Fruit fly (Drosophila melanogaster): ENCODE data around the gene HP4.

The HP4 gene

dm6 chr3L:7958083-7958482 is 17.9 kb downstream of the HP4 start:
- TF ChIP-seq CG10979 (tag; optimal IDR thresholded peaks at IDR 0.05) (peak; percentile 45), CG17385 (GFP tag; optimal IDR thresholded peaks at IDR 0.05) (peak; percentile 16), CG17829 (tag; optimal IDR thresholded peaks at IDR 0.05) (peak; percentile 10), ind (GFP tag; optimal IDR thresholded peaks at IDR 0.05) (peak; percentile 9), dmrt11E (tag; optimal IDR thresholded peaks at IDR 0.05) (peak; percentile 57), Oli (tag; optimal IDR thresholded peaks at IDR 0.05) (peak; percentile 28), ci (GFP tag; IDR thresholded peaks at IDR 0.05) (peak; percentile 49; the same call in 1 of the 3 replicates), CG7839 (tag; optimal IDR thresholded peaks at IDR 0.05) (peak; percentile 28), slou (GFP tag; optimal IDR thresholded peaks at IDR 0.05) (no peak), CG11504 (tag; optimal IDR thresholded peaks at IDR 0.05) (peak; percentile 29), CG18262 (tag; optimal IDR thresholded peaks at IDR 0.05) (peak; percentile 54), sens (GFP tag) (peak; percentile 78), vvl (GFP tag; IDR thresholded peaks at IDR 0.05) (peak; percentile 39; the same call in 1 of the 2 replicates), Chrac-16 (GFP tag; optimal IDR thresholded peaks at IDR 0.05) (peak; percentile 12), CG17612 (GFP tag; IDR thresholded peaks at IDR 0.05) (no peak), Trl (optimal IDR thresholded peaks at IDR 0.05) (no peak), Trl (GFP tag; optimal IDR thresholded peaks at IDR 0.05) (no peak), CG8765 (GFP tag; IDR thresholded peaks at IDR 0.05) (no peak), Stat92E (GFP tag; optimal IDR thresholded peaks at IDR 0.05) (no peak), Hr78 (GFP tag; optimal IDR thresholded peaks at IDR 0.05) (no peak), CG9727 (GFP tag; optimal IDR thresholded peaks at IDR 0.05) (peak; percentile 17), lola (GFP tag; optimal IDR thresholded peaks at IDR 0.05) (peak in 1 of 3 experiments; percentile 48), CG1603 (tag; optimal IDR thresholded peaks at IDR 0.05) (peak; percentile 9), jing (GFP tag; optimal IDR thresholded peaks at IDR 0.05) (no peak), CG11093 (GFP tag; IDR thresholded peaks at IDR 0.05) (no peak), D19A (tag; optimal IDR thresholded peaks at IDR 0.05) (peak; percentile 12), gsb (GFP tag; IDR thresholded peaks at IDR 0.05) (no peak), Med (GFP tag) (peak; percentile 6), PHDP (tag; optimal IDR thresholded peaks at IDR 0.05) (no peak), zen (tag; optimal IDR thresholded peaks at IDR 0.05) (peak; percentile 32), az2 (GFP tag; optimal IDR thresholded peaks at IDR 0.05) (peak; percentile 33), Bgb (GFP tag; IDR thresholded peaks at IDR 0.05; ENCODE audit: partially characterized antibody) (no peak), Xrp1 (GFP tag; IDR thresholded peaks at IDR 0.05) (peak; percentile 59), D19B (GFP tag; optimal IDR thresholded peaks at IDR 0.05) (peak; percentile 49), Ada2b (GFP tag; IDR thresholded peaks at IDR 0.05) (0 out of 2 replicates have a peak, but pooled peaks have one; percentile 28), gem (tag; optimal IDR thresholded peaks at IDR 0.05) (peak; percentile 59), CG10267 (tag; optimal IDR thresholded peaks at IDR 0.05) (peak; percentile 30), Neu2 (GFP tag; optimal IDR thresholded peaks at IDR 0.05; ENCODE audit: borderline replicate concordance) (no peak), CG17328 (GFP tag; IDR thresholded peaks at IDR 0.05) (0 out of 2 replicates have a peak, but pooled peaks have one; percentile 19), gsb-n (tag; optimal IDR thresholded peaks at IDR 0.05) (peak; percentile 23), CG13424 (tag; optimal IDR thresholded peaks at IDR 0.05) (peak; percentile 8), CG14710 (tag; optimal IDR thresholded peaks at IDR 0.05) (peak; percentile 4), chif (GFP tag; optimal IDR thresholded peaks at IDR 0.05) (peak in 1 of 2 experiments; percentile 19), CG6254 (GFP tag; optimal IDR thresholded peaks at IDR 0.05) (peak; percentile 21), yki (optimal IDR thresholded peaks at IDR 0.05) (no peak), dmrt99B (tag; optimal IDR thresholded peaks at IDR 0.05) (peak; percentile 16), Blimp-1 (GFP tag; optimal IDR thresholded peaks at IDR 0.05) (peak; percentile 45), Doc3 (GFP tag; IDR thresholded peaks at IDR 0.05; ENCODE audit: partially characterized antibody) (no peak), nerfin-2 (GFP tag; IDR thresholded peaks at IDR 0.05; ENCODE audit: partially characterized antibody) (no peak), CG17359 (tag; optimal IDR thresholded peaks at IDR 0.05) (peak; percentile 12)

Data from whole organism, embryonic.